Worm (Caenorhabditis elegans) whole organism, early embryonic: ENCODE results near the gene Y26G10.4.
A peak's percentile ranks its signal among the peaks of the same experiment; 100 is the strongest.

Experiments
- B0310.2 ChIP-seq: sonication (generic microtip); optimal IDR thresholded peaks from 2 replicates; lab custom pipeline; 2016; ENCODE audit warnings: mild to moderate bottlenecking, missing genetic modification characterization, missing compliant biosample characterization
- F13C5.2 ChIP-seq: sonication (generic microtip); optimal IDR thresholded peaks from 2 replicates; lab custom pipeline; 2017; ENCODE audit warnings: mild to moderate bottlenecking, missing genetic modification characterization, inconsistent platforms, missing compliant biosample characterization
- aly-1 ChIP-seq: sonication (generic microtip); optimal IDR thresholded peaks from 2 replicates; lab custom pipeline; 2016; ENCODE audit warnings: missing genetic modification characterization, missing compliant biosample characterization
- ama-1 ChIP-seq: fragments of 150-350 bp; optimal IDR thresholded peaks from 2 replicates; lab custom pipeline; 2014
- ceh-13 ChIP-seq: fragments of 200-800 bp; sonication (Bioruptor generic); optimal IDR thresholded peaks from 2 replicates; lab custom pipeline; 2018; ENCODE audit warnings: mild to moderate bottlenecking, missing genetic modification characterization, missing compliant biosample characterization
- ceh-36 ChIP-seq: sonication (generic microtip); optimal IDR thresholded peaks from 2 replicates; lab custom pipeline; 2016; ENCODE audit warnings: missing genetic modification characterization, inconsistent platforms, missing compliant biosample characterization
- ets-7 ChIP-seq: sonication (generic microtip); optimal IDR thresholded peaks from 2 replicates; lab custom pipeline; 2016; ENCODE audit warnings: missing genotype, missing genetic modification characterization, missing compliant biosample characterization
- flt-1 ChIP-seq: fragments of 200-800 bp; sonication (Bioruptor generic); IDR thresholded peaks from 2 replicates; pipeline ENCODE4 v1.3.6; 2022; ENCODE audit warnings: missing genetic modification characterization, missing compliant biosample characterization
- hmbx-1 ChIP-seq: sonication (generic microtip); optimal IDR thresholded peaks from 2 replicates; lab custom pipeline; 2016; ENCODE audit warnings: mild to moderate bottlenecking, missing genetic modification characterization, missing compliant biosample characterization
- hmg-4 ChIP-seq: fragments of 200-800 bp; sonication (Bioruptor generic); optimal IDR thresholded peaks from 2 replicates; lab custom pipeline; 2018; ENCODE audit warnings: mild to moderate bottlenecking, missing genetic modification characterization, missing compliant biosample characterization
- hnd-1 ChIP-seq: sonication (generic microtip); optimal IDR thresholded peaks from 2 replicates; lab custom pipeline; 2016; ENCODE audit warnings: missing genetic modification characterization, missing compliant biosample characterization
- pes-1 ChIP-seq: fragments of 200-800 bp; sonication (Bioruptor generic); IDR thresholded peaks from 2 replicates; pipeline ENCODE4 v1.3.6; 2022; ENCODE audit warnings: missing genetic modification reagents, missing genetic modification characterization, missing compliant biosample characterization
- scrt-1 ChIP-seq: fragments of 200-800 bp; sonication (Bioruptor generic); IDR thresholded peaks from 2 replicates; pipeline ENCODE4 v1.3.6; 2022; ENCODE audit warnings: missing genetic modification characterization, missing compliant biosample characterization
- sea-1 ChIP-seq: fragments of 200-800 bp; sonication (Bioruptor generic); conservative IDR thresholded peaks from 2 replicates; pipeline ENCODE4 v1.3.6; 2022; ENCODE audit warnings: missing genetic modification characterization, missing compliant biosample characterization
- tbx-11 ChIP-seq: fragments of 200-800 bp; sonication (Bioruptor generic); IDR thresholded peaks from 2 replicates; pipeline ENCODE4 v1.3.6; 2022; ENCODE audit warnings: missing genetic modification characterization, missing compliant biosample characterization
- tbx-37 ChIP-seq: fragments of 200-800 bp; sonication (Bioruptor generic); conservative IDR thresholded peaks from 2 replicates; pipeline ENCODE4 v1.3.6; 2022; ENCODE audit warnings: missing genetic modification reagents, missing genetic modification characterization, missing compliant biosample characterization
- tra-4 ChIP-seq: sonication (generic microtip); optimal IDR thresholded peaks from 2 replicates; lab custom pipeline; 2017; ENCODE audit warnings: missing genetic modification characterization, missing compliant biosample characterization

The Y26G10.4 gene

DNA sequence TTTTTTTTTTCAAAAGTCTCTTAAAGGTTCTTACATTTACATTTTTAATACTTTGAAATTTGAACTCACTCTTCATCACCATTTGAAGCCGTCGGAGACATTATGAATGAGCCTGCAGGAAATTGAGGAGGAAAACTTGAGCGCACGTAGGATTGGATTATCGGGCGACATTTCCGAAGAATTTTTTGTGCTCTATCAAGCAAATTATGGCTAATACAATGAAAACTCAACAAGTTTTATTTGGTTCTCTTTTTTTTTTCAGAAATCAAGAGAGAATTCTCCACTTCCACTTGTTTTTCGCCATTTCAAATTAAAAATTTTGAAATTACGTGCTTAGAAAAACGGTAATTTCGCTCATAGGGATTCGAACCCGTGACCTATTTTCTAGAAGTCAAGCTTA is 31.3 kb downstream of the Y26G10.4 start, which contains the start of gene F59A1.12:
Gene F59A1.12 (minus strand): TSS at position 101 of the 400 bp plus-strand sequence.
- TF ChIP-seq ceh-36 (tag; lab: Kevin White, UChicago) (no peak), B0310.2 (no peak), scrt-1 (GFP tag; lab: Robert Waterston, UW) (no peak), ceh-13 (GFP tag; lab: Kevin White, UChicago) (no peak), sea-1 (GFP tag; lab: Robert Waterston, UW) (no peak), aly-1 (tag; lab: Kevin White, UChicago) (no peak), tbx-37 (no peak), hmbx-1 (no peak)

DNA sequence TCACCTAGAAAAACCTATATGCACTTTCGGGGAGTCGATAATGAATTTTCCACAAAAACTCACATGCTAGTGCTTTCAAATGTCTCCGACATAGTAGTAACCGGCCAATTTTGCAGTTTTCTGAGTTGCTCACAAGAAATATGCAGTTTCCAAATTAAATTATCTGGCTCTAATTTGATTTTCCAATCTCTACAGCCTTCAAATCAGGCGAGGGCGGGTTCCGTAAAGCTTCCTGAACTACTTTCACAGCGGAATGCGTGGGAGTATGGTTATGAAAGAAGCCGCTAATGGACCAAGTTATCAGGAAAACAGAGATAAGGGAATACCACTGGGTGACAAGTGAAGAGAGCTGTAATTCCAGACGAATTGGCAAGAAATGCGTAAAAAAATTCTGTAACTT is 33.1 kb downstream of the Y26G10.4 start, which contains the start of gene F59A1.11:
Gene F59A1.11 (minus strand): TSS at position 101 of the 400 bp plus-strand sequence.
- TF ChIP-seq ceh-36 (tag; lab: Kevin White, UChicago) (no peak), flt-1 (GFP tag; lab: Robert Waterston, UW) (no peak), tbx-37 (no peak), ets-7 (tag; lab: Kevin White, UChicago) (no peak), hnd-1 (tag; lab: Kevin White, UChicago) (no peak)

DNA sequence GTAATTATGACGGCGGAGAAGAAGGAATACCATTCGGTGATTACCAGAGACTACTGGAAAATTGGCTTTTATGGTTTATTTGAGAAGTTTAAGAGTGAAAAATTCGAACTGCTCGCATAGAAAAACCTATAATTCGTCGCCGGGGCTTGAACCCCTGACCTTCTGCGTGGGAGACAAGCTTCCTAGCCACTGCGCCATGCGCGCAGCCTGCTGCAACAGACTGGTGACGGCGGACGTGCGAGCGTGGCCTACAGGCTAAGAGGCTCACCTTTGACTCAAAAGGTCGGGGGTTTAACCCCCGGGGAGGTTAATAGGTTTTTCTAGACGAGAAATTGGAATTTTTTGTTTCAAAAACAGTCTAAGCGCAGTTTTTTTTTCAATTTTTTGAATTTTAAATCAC is 34.6 kb downstream of the Y26G10.4 start:
- TF ChIP-seq sea-1 (GFP tag; lab: Robert Waterston, UW) (0 out of 2 replicates have a peak, but pooled peaks have one; percentile 25), hnd-1 (tag; lab: Kevin White, UChicago) (no peak)

DNA sequence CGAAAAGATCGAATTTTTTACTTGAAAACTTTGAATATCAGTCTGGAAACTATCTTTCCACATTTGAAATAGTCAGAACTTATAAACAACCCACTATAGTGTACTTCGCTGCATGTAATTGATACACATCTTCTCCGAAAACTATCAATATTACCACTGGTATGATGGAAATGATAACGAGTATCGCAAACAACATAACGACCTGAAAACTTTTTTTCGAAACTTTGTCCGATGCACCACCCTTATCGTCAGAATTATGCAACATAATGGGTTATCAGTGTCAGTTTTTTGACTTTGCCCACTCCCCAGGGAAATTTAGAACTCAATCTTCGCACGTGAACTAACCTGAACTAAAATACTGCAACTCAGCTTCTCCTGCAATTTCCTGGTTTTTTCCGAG is 36.7 kb downstream of the Y26G10.4 start:
- TF ChIP-seq ceh-13 (GFP tag; lab: Kevin White, UChicago) (no peak), B0310.2 (no peak), F13C5.2 (tag; lab: Kevin White, UChicago) (no peak), hmg-4 (GFP tag; lab: Kevin White, UChicago) (no peak), ama-1 (lab: Kevin White, UChicago) (no peak), hnd-1 (tag; lab: Kevin White, UChicago) (no peak), pes-1 (GFP tag; lab: Robert Waterston, UW) (no peak), tra-4 (tag; lab: Kevin White, UChicago) (no peak), scrt-1 (GFP tag; lab: Robert Waterston, UW) (no peak), sea-1 (GFP tag; lab: Robert Waterston, UW) (no peak), tbx-37 (no peak), flt-1 (GFP tag; lab: Robert Waterston, UW) (no peak), hmbx-1 (no peak), aly-1 (tag; lab: Kevin White, UChicago) (no peak), ets-7 (tag; lab: Kevin White, UChicago) (no peak), tbx-11 (GFP tag; lab: Robert Waterston, UW) (no peak), ceh-36 (tag; lab: Kevin White, UChicago) (no peak)

DNA sequence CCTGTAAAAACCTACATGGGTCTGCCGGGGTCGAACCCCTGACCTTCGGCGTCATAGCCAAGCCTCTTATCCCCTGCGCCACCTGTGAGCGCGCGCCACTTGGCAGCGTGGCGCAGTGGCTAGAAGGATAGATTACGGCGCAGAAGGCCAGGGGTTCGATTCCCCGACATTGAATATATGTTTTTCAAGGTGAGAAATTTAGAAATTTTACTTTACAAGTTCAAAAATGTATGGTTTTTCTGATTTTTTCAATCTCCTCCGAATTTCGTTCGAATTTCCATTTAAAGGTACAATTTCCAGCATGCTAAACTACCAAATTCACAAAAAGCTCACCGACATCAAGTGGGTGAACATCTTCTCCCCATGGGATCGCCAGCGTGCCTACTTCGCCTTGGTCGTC is 39.0 kb downstream of the Y26G10.4 start, which contains the start of gene dgat-2:
Gene dgat-2 (plus strand): TSS at position 301 of the 400 bp plus-strand sequence.
- TF ChIP-seq ceh-36 (tag; lab: Kevin White, UChicago) (no peak), ama-1 (lab: Kevin White, UChicago) (no peak), tbx-37 (no peak), sea-1 (GFP tag; lab: Robert Waterston, UW) (no peak), hnd-1 (tag; lab: Kevin White, UChicago) (no peak), tra-4 (tag; lab: Kevin White, UChicago) (no peak), hmg-4 (GFP tag; lab: Kevin White, UChicago) (no peak), pes-1 (GFP tag; lab: Robert Waterston, UW) (no peak), hmbx-1 (no peak), flt-1 (GFP tag; lab: Robert Waterston, UW) (no peak), scrt-1 (GFP tag; lab: Robert Waterston, UW) (no peak), ets-7 (tag; lab: Kevin White, UChicago) (no peak), ceh-13 (GFP tag; lab: Kevin White, UChicago) (no peak), tbx-11 (GFP tag; lab: Robert Waterston, UW) (no peak)

DNA sequence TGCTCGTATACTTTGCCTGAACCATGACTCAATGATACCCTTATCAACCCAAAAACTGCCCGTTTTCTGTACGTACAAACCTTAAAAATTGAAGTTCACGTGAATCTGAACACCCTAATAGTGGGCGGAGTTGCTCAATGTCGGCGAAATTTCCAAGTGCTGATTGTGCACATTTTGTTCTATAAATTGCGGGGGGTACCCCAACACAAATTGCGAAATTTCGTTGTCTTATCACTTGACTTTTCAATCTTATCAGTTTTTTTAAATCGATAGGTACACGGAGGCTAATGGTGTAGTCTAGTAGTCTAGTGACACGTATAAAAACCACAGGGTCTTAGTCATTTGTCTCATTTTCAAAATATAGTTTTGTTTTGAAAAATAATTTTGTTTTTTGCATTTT is 39.8 kb downstream of the Y26G10.4 start, which contains the start of gene fbxa-108:
Gene fbxa-108 (minus strand): TSS at position 158 of the 400 bp plus-strand sequence.
- no peak for TF ChIP-seq aly-1 (tag; lab: Kevin White, UChicago)
- TF ChIP-seq scrt-1 (GFP tag; lab: Robert Waterston, UW) = no peak
- TF ChIP-seq pes-1 (GFP tag; lab: Robert Waterston, UW) = no peak
- no peak for TF ChIP-seq B0310.2
- no peak for TF ChIP-seq flt-1 (GFP tag; lab: Robert Waterston, UW)
- TF ChIP-seq tbx-11 (GFP tag; lab: Robert Waterston, UW) = no peak
- TF ChIP-seq ceh-13 (GFP tag; lab: Kevin White, UChicago) = no peak
- TF ChIP-seq hmg-4 (GFP tag; lab: Kevin White, UChicago) = no peak
- no peak for TF ChIP-seq sea-1 (GFP tag; lab: Robert Waterston, UW)
- no peak for TF ChIP-seq tra-4 (tag; lab: Kevin White, UChicago)

DNA sequence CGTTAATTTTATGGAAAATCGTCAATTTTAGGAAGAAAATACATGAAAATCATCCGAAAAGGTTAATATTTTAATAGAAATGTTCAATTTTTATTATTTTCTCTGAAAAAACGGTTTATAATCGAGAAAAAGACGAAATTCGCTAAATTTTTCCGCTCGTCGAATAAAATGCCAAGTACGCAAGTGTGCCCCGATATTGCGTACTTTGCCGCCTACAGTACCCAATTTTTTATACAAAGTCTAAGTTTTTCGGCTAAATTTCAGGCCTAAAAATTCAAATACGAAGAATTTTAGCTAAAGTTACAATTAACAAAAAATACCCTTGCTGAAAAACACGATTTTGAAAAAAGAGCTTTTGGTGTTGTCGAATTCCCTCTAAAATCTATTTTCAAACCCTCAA is 40.2 kb downstream of the Y26G10.4 start:
- TF ChIP-seq ets-7 (tag; lab: Kevin White, UChicago) = no peak
- TF ChIP-seq flt-1 (GFP tag; lab: Robert Waterston, UW) = no peak

DNA sequence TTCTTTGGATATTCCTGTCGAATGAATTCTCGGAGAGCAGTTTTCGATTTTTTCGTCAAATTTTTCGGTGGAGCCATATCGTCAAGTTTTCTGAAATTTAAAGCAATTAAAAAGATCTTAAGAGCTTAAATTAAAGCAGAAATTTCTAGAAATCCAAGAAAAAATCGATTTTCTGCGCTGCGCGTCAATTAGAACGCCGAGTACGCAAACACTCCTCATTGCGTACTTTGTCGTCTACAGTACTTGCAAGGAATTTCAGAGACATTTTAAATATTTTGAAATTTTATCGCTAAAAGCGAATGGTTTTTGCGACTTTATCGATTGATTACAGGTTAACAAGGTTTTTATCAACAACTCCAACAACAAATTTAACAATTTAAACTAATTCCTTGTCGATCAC is 43.8 kb downstream of the Y26G10.4 start:
- TF ChIP-seq ceh-36 (tag; lab: Kevin White, UChicago) = no peak
- no peak for TF ChIP-seq B0310.2
- no peak for TF ChIP-seq hmg-4 (GFP tag; lab: Kevin White, UChicago)
- no peak for TF ChIP-seq tbx-37
- TF ChIP-seq hmbx-1 = no peak
- no peak for TF ChIP-seq hnd-1 (tag; lab: Kevin White, UChicago)
- TF ChIP-seq tbx-11 (GFP tag; lab: Robert Waterston, UW) = no peak
- no peak for TF ChIP-seq flt-1 (GFP tag; lab: Robert Waterston, UW)
- TF ChIP-seq F13C5.2 (tag; lab: Kevin White, UChicago) = no peak
- no peak for TF ChIP-seq sea-1 (GFP tag; lab: Robert Waterston, UW)
